Fruit fly (Drosophila melanogaster) whole organism, embryonic: ENCODE results near the gene Galphai.

Experiments
- Abd-B ChIP-seq: fragments of 200-800 bp; sonication (Bioruptor generic); optimal IDR thresholded peaks from 2 replicates; lab custom pipeline; 2018; ENCODE audit warnings: missing biosample characterization, mild to moderate bottlenecking, missing genetic modification characterization, moderate library complexity
- Bgb ChIP-seq: fragments of 200-800 bp; sonication (Bioruptor generic); IDR thresholded peaks from 2 replicates; pipeline ENCODE4 v1.3.6; 2022; ENCODE audit warnings: missing biosample characterization, missing genetic modification characterization; ENCODE audit not compliant: partially characterized antibody
- Bteb2 ChIP-seq: fragments of 200-800 bp; sonication (Bioruptor generic); optimal IDR thresholded peaks from 2 replicates; lab custom pipeline; 2016; ENCODE audit warnings: missing biosample characterization, missing genetic modification characterization
- CG1024 ChIP-seq: fragments of 200-800 bp; sonication (Bioruptor generic); IDR thresholded peaks from 2 replicates; pipeline ENCODE4 v1.3.6; 2022; ENCODE audit warnings: missing biosample characterization, missing genetic modification characterization
- CG10321 ChIP-seq: fragments of 200-800 bp; sonication (Bioruptor generic); IDR thresholded peaks from 2 replicates; pipeline ENCODE4 v1.3.6; 2022; ENCODE audit warnings: missing biosample characterization, missing genetic modification characterization
- CG11085 ChIP-seq: fragments of 200-800 bp; sonication (Bioruptor generic); IDR thresholded peaks from 2 replicates; pipeline ENCODE4 v1.3.6; 2022; ENCODE audit warnings: missing biosample characterization, missing genetic modification characterization
- CG11398 ChIP-seq: fragments of 200-800 bp; sonication (Bioruptor generic); optimal IDR thresholded peaks from 2 replicates; lab custom pipeline; 2016; ENCODE audit warnings: missing biosample characterization, missing genetic modification characterization
- CG11456 ChIP-seq: fragments of 200-800 bp; sonication (Bioruptor generic); IDR thresholded peaks from 3 replicates; pipeline ENCODE4 v1.3.6; 2022; ENCODE audit warnings: missing biosample characterization, missing genetic modification characterization
- CG11695 ChIP-seq: fragments of 200-800 bp; sonication (Bioruptor generic); IDR thresholded peaks from 3 replicates; pipeline ENCODE4 v1.3.6; 2022; ENCODE audit warnings: missing biosample characterization, missing genetic modification characterization
- CG12659 ChIP-seq: fragments of 200-800 bp; sonication (Bioruptor generic); optimal IDR thresholded peaks from 3 replicates; lab custom pipeline; 2017; ENCODE audit warnings: mild to moderate bottlenecking, missing biosample characterization, missing genetic modification reagents, missing genetic modification characterization
- CG14014 ChIP-seq: fragments of 200-800 bp; sonication (Bioruptor generic); IDR thresholded peaks from 2 replicates; pipeline ENCODE4 v1.3.6; 2022; ENCODE audit warnings: missing biosample characterization, missing genetic modification characterization
- CG14860 ChIP-seq: fragments of 200-800 bp; sonication (Bioruptor generic); IDR thresholded peaks from 3 replicates; pipeline ENCODE4 v1.3.6; 2022; ENCODE audit warnings: missing biosample characterization, missing genetic modification characterization; ENCODE audit not compliant: partially characterized antibody
- CG16815 ChIP-seq: fragments of 200-800 bp; sonication (Bioruptor generic); optimal IDR thresholded peaks from 3 replicates; lab custom pipeline; 2017; ENCODE audit warnings: missing biosample characterization, mild to moderate bottlenecking, missing genetic modification characterization
- CG17186 ChIP-seq: fragments of 200-800 bp; sonication (Bioruptor generic); optimal IDR thresholded peaks from 3 replicates; lab custom pipeline; 2017; ENCODE audit warnings: missing biosample characterization, missing genetic modification reagents, missing genetic modification characterization
- CG17385 ChIP-seq: fragments of 200-800 bp; sonication (Bioruptor generic); optimal IDR thresholded peaks from 3 replicates; lab custom pipeline; 2018; ENCODE audit warnings: missing biosample characterization, mild to moderate bottlenecking, missing genetic modification characterization
- CG17802 ChIP-seq: fragments of 200-800 bp; sonication (Bioruptor generic); optimal IDR thresholded peaks from 2 replicates; lab custom pipeline; 2018; ENCODE audit warnings: missing biosample characterization, mild to moderate bottlenecking, missing genetic modification characterization, moderate library complexity
- CG2120 ChIP-seq: fragments of 200-800 bp; sonication (Bioruptor generic); optimal IDR thresholded peaks from 3 replicates; lab custom pipeline; 2016; ENCODE audit warnings: missing biosample characterization, missing genetic modification characterization
- CG31441 ChIP-seq: fragments of 200-800 bp; sonication (Bioruptor generic); IDR thresholded peaks from 2 replicates; pipeline ENCODE4 v1.3.6; 2022; ENCODE audit warnings: missing biosample characterization, missing genetic modification characterization
- CG32532 ChIP-seq: fragments of 200-800 bp; sonication (Bioruptor generic); IDR thresholded peaks from 2 replicates; pipeline ENCODE4 v1.3.6; 2022; ENCODE audit warnings: missing biosample characterization, missing genetic modification characterization
- CG34376 ChIP-seq: fragments of 200-800 bp; sonication (Bioruptor generic); optimal IDR thresholded peaks from 2 replicates; lab custom pipeline; 2018; ENCODE audit warnings: missing biosample characterization, mild to moderate bottlenecking, missing genetic modification characterization
- CG3838 ChIP-seq: fragments of 200-800 bp; sonication (Bioruptor generic); optimal IDR thresholded peaks from 3 replicates; lab custom pipeline; 2016; ENCODE audit warnings: missing biosample characterization, missing genetic modification characterization
- CHES-1-like ChIP-seq: fragments of 200-800 bp; sonication (Bioruptor generic); optimal IDR thresholded peaks from 2 replicates; lab custom pipeline; 2016; ENCODE audit warnings: missing biosample characterization, missing genetic modification characterization
- CTCF ChIP-seq: fragments of 200-800 bp; sonication (Bioruptor generic); optimal IDR thresholded peaks from 2 replicates; lab custom pipeline; 2017; ENCODE audit warnings: missing biosample characterization, mild to moderate bottlenecking, missing genetic modification characterization, moderate library complexity
- Eip74EF ChIP-seq, 2 experiments: fragments of 200-800 bp in 1 of 2; fragments of >200 bp in 1 of 2; sonication (Bioruptor generic) in 1 of 2; optimal IDR thresholded peaks; 2 replicates each; lab custom pipeline; 2017 to 2019; ENCODE audit warnings: missing biosample characterization in 2 of 2, missing genetic modification characterization in 2 of 2, mild to moderate bottlenecking in 1 of 2, moderate library complexity in 1 of 2
- Gug ChIP-seq: fragments of 200-800 bp; sonication (Bioruptor generic); IDR thresholded peaks from 4 replicates; pipeline ENCODE4 v1.3.6; 2022; ENCODE audit warnings: missing biosample characterization, missing genetic modification characterization
- Lpt ChIP-seq: fragments of >200 bp; optimal IDR thresholded peaks from 2 replicates; lab custom pipeline; 2018; ENCODE audit warnings: missing biosample characterization, missing genetic modification characterization
- Oli ChIP-seq: fragments of 200-800 bp; sonication (Bioruptor generic); optimal IDR thresholded peaks from 2 replicates; lab custom pipeline; 2018; ENCODE audit warnings: missing biosample characterization, mild to moderate bottlenecking, missing genetic modification characterization, moderate library complexity
- Sry-β ChIP-seq: fragments of 200-800 bp; sonication (Bioruptor generic); optimal IDR thresholded peaks from 2 replicates; lab custom pipeline; 2018; ENCODE audit warnings: missing biosample characterization, mild to moderate bottlenecking, missing genetic modification characterization, moderate library complexity
- Ssrp ChIP-seq: fragments of 200-800 bp; sonication (Bioruptor generic); optimal IDR thresholded peaks from 2 replicates; lab custom pipeline; 2018; ENCODE audit warnings: missing biosample characterization, mild to moderate bottlenecking, missing genetic modification characterization, moderate library complexity
- Stat92E ChIP-seq, 3 experiments: fragments of >200 bp in 2 of 3; fragments of 200-800 bp in 1 of 3; sonication (Bioruptor generic) in 1 of 3; optimal IDR thresholded peaks; 2 replicates each; lab custom pipeline; 2017 to 2019; ENCODE audit warnings: missing biosample characterization in 3 of 3, missing genetic modification characterization in 3 of 3, mild to moderate bottlenecking in 1 of 3, moderate library complexity in 1 of 3
- br ChIP-seq: fragments of >200 bp; optimal IDR thresholded peaks from 2 replicates; lab custom pipeline; 2017
- cato ChIP-seq: fragments of 200-800 bp; sonication (Bioruptor generic); optimal IDR thresholded peaks from 2 replicates; lab custom pipeline; 2016; ENCODE audit warnings: missing biosample characterization, missing genetic modification characterization, borderline replicate concordance
- chinmo ChIP-seq: fragments of 200-800 bp; sonication (Bioruptor generic); IDR thresholded peaks from 4 replicates; pipeline ENCODE4 v1.3.6; 2022; ENCODE audit warnings: missing biosample characterization, missing genetic modification characterization; ENCODE audit not compliant: partially characterized antibody
- chn ChIP-seq: fragments of 200-800 bp; sonication (Bioruptor generic); optimal IDR thresholded peaks from 2 replicates; lab custom pipeline; 2016; ENCODE audit warnings: missing biosample characterization, missing genetic modification characterization
- crol ChIP-seq: fragments of 200-800 bp; sonication (Bioruptor generic); IDR thresholded peaks from 2 replicates; pipeline ENCODE4 v1.3.6; 2022; ENCODE audit warnings: missing biosample characterization, missing genetic modification characterization
- cwo ChIP-seq: fragments of 200-800 bp; sonication (Bioruptor generic); optimal IDR thresholded peaks from 3 replicates; lab custom pipeline; 2017; ENCODE audit warnings: missing biosample characterization, missing genetic modification characterization, mild to moderate bottlenecking, moderate library complexity, missing genetic modification reagents
- disco-r ChIP-seq: fragments of 200-800 bp; sonication (Bioruptor generic); optimal IDR thresholded peaks from 2 replicates; lab custom pipeline; 2016; ENCODE audit warnings: missing biosample characterization, missing genetic modification characterization
- dm ChIP-seq: fragments of 200-800 bp; sonication (Bioruptor generic); optimal IDR thresholded peaks from 3 replicates; lab custom pipeline; 2016; ENCODE audit warnings: missing biosample characterization, missing genetic modification characterization
- dpn ChIP-seq, 2 experiments: fragments of 200-800 bp; sonication (Bioruptor generic); optimal IDR thresholded peaks; 3 replicates each; lab custom pipeline; 2016; ENCODE audit warnings: missing biosample characterization in 2 of 2, missing genetic modification characterization in 2 of 2
- emc ChIP-seq: fragments of 200-800 bp; sonication (Bioruptor generic); optimal IDR thresholded peaks from 2 replicates; lab custom pipeline; 2016; ENCODE audit warnings: missing biosample characterization, missing genetic modification characterization
- ems ChIP-seq: fragments of 200-800 bp; sonication (Bioruptor generic); optimal IDR thresholded peaks from 3 replicates; lab custom pipeline; 2016; ENCODE audit warnings: missing biosample characterization, missing genetic modification characterization
- eve ChIP-seq, 2 experiments: fragments of >200 bp; optimal IDR thresholded peaks; 2 replicates each; lab custom pipeline; 2017; ENCODE audit warnings: missing biosample characterization in 2 of 2, missing genetic modification characterization in 2 of 2
- ewg ChIP-seq: fragments of 200-800 bp; sonication (Bioruptor generic); optimal IDR thresholded peaks from 3 replicates; lab custom pipeline; 2017; ENCODE audit warnings: mild to moderate bottlenecking, missing biosample characterization, missing genetic modification reagents, missing genetic modification characterization
- gem ChIP-seq: fragments of 200-800 bp; sonication (Bioruptor generic); optimal IDR thresholded peaks from 2 replicates; lab custom pipeline; 2019; ENCODE audit warnings: missing biosample characterization, mild to moderate bottlenecking, missing genetic modification characterization, moderate library complexity
- kah ChIP-seq: fragments of 200-800 bp; sonication (Bioruptor generic); optimal IDR thresholded peaks from 2 replicates; lab custom pipeline; 2018; ENCODE audit warnings: missing biosample characterization, mild to moderate bottlenecking, missing genetic modification characterization
- mirr ChIP-seq: fragments of 200-800 bp; sonication (Bioruptor generic); optimal IDR thresholded peaks from 3 replicates; lab custom pipeline; 2018; ENCODE audit warnings: missing biosample characterization, mild to moderate bottlenecking, missing genetic modification characterization
- peb ChIP-seq: fragments of 200-800 bp; sonication (Bioruptor generic); IDR thresholded peaks from 2 replicates; pipeline ENCODE4 v1.3.6; 2022; ENCODE audit warnings: missing biosample characterization, missing genetic modification characterization
- ro ChIP-seq: fragments of 200-800 bp; sonication (Bioruptor generic); IDR thresholded peaks from 2 replicates; pipeline ENCODE4 v1.3.6; 2022; ENCODE audit warnings: missing biosample characterization, missing genetic modification characterization
- sens ChIP-seq: fragments of 200-800 bp; sonication (Bioruptor generic); peaks from one replicate; lab custom pipeline; 2016; ENCODE audit warnings: missing biosample characterization, missing genetic modification characterization
- sens-2 ChIP-seq: fragments of 200-800 bp; sonication (Bioruptor generic); IDR thresholded peaks from 2 replicates; pipeline ENCODE4 v1.3.6; 2022; ENCODE audit warnings: missing biosample characterization, missing genetic modification characterization
- tup ChIP-seq: fragments of 200-800 bp; sonication (Bioruptor generic); optimal IDR thresholded peaks from 2 replicates; lab custom pipeline; 2016; ENCODE audit warnings: missing biosample characterization, mild to moderate bottlenecking, missing genetic modification characterization, moderate library complexity
- zen ChIP-seq: fragments of 200-800 bp; sonication (Bioruptor generic); optimal IDR thresholded peaks from 3 replicates; lab custom pipeline; 2018; ENCODE audit warnings: missing biosample characterization, mild to moderate bottlenecking, missing genetic modification characterization, moderate library complexity

Galphai gene

dm6 chr3L:6977391-6977790 is 2.5 kb downstream of the Galphai start (continued):
- TF ChIP-seq Sry-β (GFP tag; lab: Kevin White, UChicago) (no peak), dm (GFP tag; lab: Kevin White, UChicago) (no peak), kah (GFP tag; lab: Kevin White, UChicago) (peak; percentile 19), CG17385 (GFP tag; lab: Kevin White, UChicago) (peak; percentile 61), CG11085 (no peak), Ssrp (tag; lab: Kevin White, UChicago) (peak; percentile 64), disco-r (GFP tag; lab: Kevin White, UChicago) (no peak), CHES-1-like (GFP tag; lab: Kevin White, UChicago) (no peak), ro (GFP tag; lab: Robert Waterston, UW) (no peak), Bgb (GFP tag; lab: Robert Waterston, UW) (no peak), gem (peak; percentile 79), Gug (GFP tag; lab: Robert Waterston, UW) (peak; percentile 34; the same call in 1 of the 4 replicates), CG11398 (GFP tag; lab: Kevin White, UChicago) (no peak), CG1024 (0 out of 2 replicates have a peak, but pooled peaks have one; percentile 25), Oli (tag; lab: Kevin White, UChicago) (peak; percentile 73), Stat92E (GFP tag; optimal IDR thresholded peaks at IDR 0.05; lab: Kevin White, UChicago) (no peak), CTCF (GFP tag; lab: Kevin White, UChicago) (no peak), tup (no peak), CG14014 (GFP tag; lab: Robert Waterston, UW) (peak; percentile 66), peb (GFP tag; lab: Robert Waterston, UW) (no peak), CG11456 (GFP tag; lab: Robert Waterston, UW) (peak; percentile 45; the same call in 1 of the 3 replicates), ewg (GFP tag; lab: Kevin White, UChicago) (peak; percentile 45), Eip74EF (GFP tag; optimal IDR thresholded peaks at IDR 0.05; lab: Kevin White, UChicago) (peak in 1 of 2 experiments; percentile 26), Lpt (GFP tag; lab: Kevin White, UChicago) (no peak), CG16815 (GFP tag; lab: Kevin White, UChicago) (peak; percentile 42), CG17186 (GFP tag; lab: Kevin White, UChicago) (no peak), CG32532 (GFP tag; lab: Robert Waterston, UW) (peak; percentile 44; the same call in 1 of the 2 replicates), CG2120 (GFP tag; lab: Kevin White, UChicago) (no peak), CG14860 (GFP tag; lab: Robert Waterston, UW) (no peak), emc (GFP tag; lab: Kevin White, UChicago) (no peak), eve (GFP tag; optimal IDR thresholded peaks at IDR 0.05; lab: Kevin White, UChicago) (no peak), CG17802 (tag; lab: Kevin White, UChicago) (no peak), dpn (GFP tag; optimal IDR thresholded peaks at IDR 0.05; lab: Kevin White, UChicago) (peak in 1 of 2 experiments; percentile 18), chinmo (GFP tag; lab: Robert Waterston, UW) (no peak), sens (GFP tag; lab: Kevin White, UChicago) (no peak), CG3838 (GFP tag; lab: Kevin White, UChicago) (no peak), cato (GFP tag; lab: Kevin White, UChicago) (no peak), Bteb2 (GFP tag; lab: Kevin White, UChicago) (no peak), ems (no peak), chn (GFP tag; lab: Kevin White, UChicago) (no peak), zen (peak; percentile 45), CG10321 (GFP tag; lab: Robert Waterston, UW) (no peak), mirr (no peak), CG31441 (GFP tag; lab: Robert Waterston, UW) (peak; percentile 71), crol (no peak; the same call in 1 of the 2 replicates), CG11695 (GFP tag; lab: Robert Waterston, UW) (peak; percentile 70), cwo (GFP tag; lab: Kevin White, UChicago) (peak; percentile 43), CG12659 (GFP tag; lab: Kevin White, UChicago) (peak; percentile 32), br (no peak), sens-2 (GFP tag; lab: Robert Waterston, UW) (peak; percentile 46; the same call in 1 of the 2 replicates), CG34376 (GFP tag; lab: Kevin White, UChicago) (no peak), Abd-B (GFP tag; lab: Kevin White, UChicago) (peak; percentile 62)
